Worm (Caenorhabditis elegans): ENCODE measurements around the gene K07B1.4.

K07B1.4 gene

ce11 chrV:9326903-9327302 is 1.9 kb upstream of the K07B1.4 start:
- TF ChIP-seq sem-2 (GFP tag; optimal IDR thresholded peaks at IDR 0.05), result no peak
- no peak for TF ChIP-seq ceh-83 (GFP tag; optimal IDR thresholded peaks at IDR 0.05)
- TF ChIP-seq ztf-11 (tag; optimal IDR thresholded peaks at IDR 0.05), result no peak
- no peak for TF ChIP-seq ces-1 (GFP tag; optimal IDR thresholded peaks at IDR 0.05)
- no peak for TF ChIP-seq ceh-39 (tag; optimal IDR thresholded peaks at IDR 0.05)
- no peak for TF ChIP-seq lin-13 (tag; optimal IDR thresholded peaks at IDR 0.05)
- no peak for TF ChIP-seq drap-1 (GFP tag; optimal IDR thresholded peaks at IDR 0.05)

- no peak for TF ChIP-seq ztf-11 (tag; optimal IDR thresholded peaks at IDR 0.05)
- TF ChIP-seq M03D4.4 (tag; optimal IDR thresholded peaks at IDR 0.05), result no peak
- TF ChIP-seq unc-120 (tag; optimal IDR thresholded peaks at IDR 0.05; ENCODE audit: poor library complexity, severe bottlenecking), result no peak
- TF ChIP-seq flh-1 (GFP tag; optimal IDR thresholded peaks at IDR 0.05), result no peak
These were observed 1.1 kb upstream of the K07B1.4 start for ce11 chrV:9327691-9328090.

- no peak for TF ChIP-seq hlh-1 (tag; optimal IDR thresholded peaks at IDR 0.05)
These were observed 642 bp downstream of the K07B1.4 start for ce11 chrV:9329245-9329979.

- no peak for TF ChIP-seq ceh-83 (GFP tag; optimal IDR thresholded peaks at IDR 0.05)
- TF ChIP-seq blmp-1 (tag; optimal IDR thresholded peaks at IDR 0.05), result no peak
- TF ChIP-seq ces-1 (GFP tag; optimal IDR thresholded peaks at IDR 0.05), result no peak
- TF ChIP-seq elt-3 (tag; optimal IDR thresholded peaks at IDR 0.05), result no peak
- TF ChIP-seq unc-39 (tag; optimal IDR thresholded peaks at IDR 0.05), result no peak
- TF ChIP-seq snpc-4 (tag; optimal IDR thresholded peaks at IDR 0.05), result no peak
- TF ChIP-seq nhr-237 (tag; optimal IDR thresholded peaks at IDR 0.05), result no peak
- no peak for TF ChIP-seq cnd-1 (tag; optimal IDR thresholded peaks at IDR 0.05)
- TF ChIP-seq pha-4 (tag; optimal IDR thresholded peaks at IDR 0.05), result no peak
- TF ChIP-seq zip-8 (tag; optimal IDR thresholded peaks at IDR 0.05), result no peak
- no peak for TF ChIP-seq nhr-2 (tag; optimal IDR thresholded peaks at IDR 0.05)
- TF ChIP-seq elt-1 (tag; optimal IDR thresholded peaks at IDR 0.05; ENCODE audit: borderline replicate concordance, insufficient read depth), result no peak
- TF ChIP-seq drap-1 (GFP tag; optimal IDR thresholded peaks at IDR 0.05), result no peak
These were observed 4.0 kb downstream of the K07B1.4 start for ce11 chrV:9332611-9333315.

ce11 chrV:9333316-9334048 is 4.7 kb downstream of the K07B1.4 start, which contains the start of gene acl-14:
TSS of gene acl-14 (minus strand) at chrV:9333631.
- TF ChIP-seq nhr-76 (tag; optimal IDR thresholded peaks at IDR 0.05), result no peak
- TF ChIP-seq nhr-2 (tag; optimal IDR thresholded peaks at IDR 0.05), result no peak
- TF ChIP-seq blmp-1 (tag; optimal IDR thresholded peaks at IDR 0.05), result no peak
- TF ChIP-seq ztf-11 (tag; optimal IDR thresholded peaks at IDR 0.05), result no peak
- TF ChIP-seq zip-8 (tag; optimal IDR thresholded peaks at IDR 0.05), result peak; percentile 97

ce11 chrV:9334216-9334615 is 5.4 kb downstream of the K07B1.4 start, which contains the start of gene ucp-4:
TSS of gene ucp-4 (plus strand) at chrV:9334298.
- TF ChIP-seq mab-5 (tag; optimal IDR thresholded peaks at IDR 0.05) (no peak), ztf-11 (tag; optimal IDR thresholded peaks at IDR 0.05) (no peak), mep-1 (tag; optimal IDR thresholded peaks at IDR 0.05) (no peak), elt-3 (tag; optimal IDR thresholded peaks at IDR 0.05) (no peak), nhr-12 (tag; optimal IDR thresholded peaks at IDR 0.05) (no peak)

ce11 chrV:9336462-9336861 is 7.7 kb downstream of the K07B1.4 start, which contains the start of gene coq-6:
TSS of gene coq-6 (plus strand) at chrV:9336762.
- TF ChIP-seq sptf-1 (tag; optimal IDR thresholded peaks at IDR 0.05) (no peak), nhr-28 (tag; optimal IDR thresholded peaks at IDR 0.05) (no peak), ces-1 (GFP tag; optimal IDR thresholded peaks at IDR 0.05) (no peak), mls-2 (tag; optimal IDR thresholded peaks at IDR 0.05) (no peak), M03D4.4 (tag; optimal IDR thresholded peaks at IDR 0.05) (no peak), hlh-1 (tag; optimal IDR thresholded peaks at IDR 0.05) (no peak), sem-2 (GFP tag; optimal IDR thresholded peaks at IDR 0.05) (no peak), nhr-76 (tag; optimal IDR thresholded peaks at IDR 0.05) (no peak), elt-1 (tag; optimal IDR thresholded peaks at IDR 0.05; ENCODE audit: borderline replicate concordance, insufficient read depth) (no peak), lin-13 (tag; optimal IDR thresholded peaks at IDR 0.05) (no peak), ham-2 (GFP tag; optimal IDR thresholded peaks at IDR 0.05) (no peak), ceh-83 (GFP tag; optimal IDR thresholded peaks at IDR 0.05) (no peak), pha-4 (tag; optimal IDR thresholded peaks at IDR 0.05) (no peak), ztf-11 (tag; optimal IDR thresholded peaks at IDR 0.05) (no peak), flh-1 (GFP tag; optimal IDR thresholded peaks at IDR 0.05) (no peak)
